Fruit fly (Drosophila melanogaster) Kc167 (cell line): ENCODE data around the gene CG3568.

Experiments used
- Myc ChIP-seq: fragments of >200 bp; optimal IDR thresholded peaks from 2 replicates; lab custom pipeline; 2017; ENCODE audit warnings: missing external identifiers
- Sin3A ChIP-seq: fragments of >200 bp; optimal IDR thresholded peaks from 2 replicates; lab custom pipeline; 2018; ENCODE audit warnings: missing external identifiers
- psq ChIP-seq: fragments of >200 bp; optimal IDR thresholded peaks from 2 replicates; lab custom pipeline; 2017; ENCODE audit warnings: missing external identifiers
- ttk ChIP-seq: sonication (Bioruptor generic); optimal IDR thresholded peaks from 2 replicates; lab custom pipeline; 2017; ENCODE audit warnings: missing external identifiers

dm6 chrX:4571829-4572228, 29.4 kb downstream of the CG3568 start, which contains the start of gene CG12684:
- TF ChIP-seq Myc (no peak), ttk (lab: Kevin White, UChicago) (no peak), Sin3A (lab: Kevin White, UChicago) (no peak), psq (no peak)
